Worm (Caenorhabditis elegans) whole organism, L2 larva: Measurements from ENCODE around the gene nhr-252.

Experiments used
- F13H6.1 ChIP-seq: sonication (generic microtip); optimal IDR thresholded peaks from 2 replicates; lab custom pipeline; 2016; ENCODE audit warnings: missing genetic modification characterization, missing compliant biosample characterization
- lsy-2 ChIP-seq, 2 experiments: fragments of 150-350 bp in 1 of 2; sonication (generic microtip) in 1 of 2; optimal IDR thresholded peaks; 2 replicates each; lab custom pipeline; 2014 to 2017; ENCODE audit warnings: missing biosample characterization in 2 of 2, missing genetic modification characterization in 2 of 2
- nhr-21 ChIP-seq: fragments of 150-350 bp; optimal IDR thresholded peaks from 2 replicates; lab custom pipeline; 2014; ENCODE audit warnings: missing biosample characterization, missing genetic modification characterization
- nhr-25 ChIP-seq: fragments of 150-350 bp; sonication (generic microtip); optimal IDR thresholded peaks from 3 replicates; lab custom pipeline; 2014; ENCODE audit warnings: missing biosample characterization, missing genetic modification characterization
- skn-1 ChIP-seq: sonication (generic microtip); optimal IDR thresholded peaks from 2 replicates; lab custom pipeline; 2017; ENCODE audit warnings: missing biosample characterization, missing genetic modification characterization
- snpc-4 ChIP-seq: fragments of 150-350 bp; optimal IDR thresholded peaks from 2 replicates; lab custom pipeline; 2014; ENCODE audit warnings: missing biosample characterization, missing genetic modification characterization
- unc-62 ChIP-seq: fragments of 150-350 bp; optimal IDR thresholded peaks from 2 replicates; lab custom pipeline; 2014; ENCODE audit warnings: missing biosample characterization, missing genetic modification reagents, missing genetic modification characterization

ce11 chrV:403028-403427, 1.4 kb upstream of the nhr-252 start, which contains the start of gene srh-62:
- TF ChIP-seq nhr-25, result no peak
- no peak for TF ChIP-seq lsy-2 (tag; optimal IDR thresholded peaks at IDR 0.05; lab: Kevin White, UChicago)
- TF ChIP-seq F13H6.1, result no peak
- TF ChIP-seq skn-1 (tag; lab: Kevin White, UChicago), result no peak
- TF ChIP-seq nhr-21 (tag; lab: Kevin White, UChicago), result no peak
- TF ChIP-seq unc-62 (GFP tag; lab: Kevin White, UChicago), result no peak
- no peak for TF ChIP-seq snpc-4 (tag; lab: Kevin White, UChicago)
